1 fruit fly cellular context compared by ENCODE assay signal in the genomic region with DNA sequence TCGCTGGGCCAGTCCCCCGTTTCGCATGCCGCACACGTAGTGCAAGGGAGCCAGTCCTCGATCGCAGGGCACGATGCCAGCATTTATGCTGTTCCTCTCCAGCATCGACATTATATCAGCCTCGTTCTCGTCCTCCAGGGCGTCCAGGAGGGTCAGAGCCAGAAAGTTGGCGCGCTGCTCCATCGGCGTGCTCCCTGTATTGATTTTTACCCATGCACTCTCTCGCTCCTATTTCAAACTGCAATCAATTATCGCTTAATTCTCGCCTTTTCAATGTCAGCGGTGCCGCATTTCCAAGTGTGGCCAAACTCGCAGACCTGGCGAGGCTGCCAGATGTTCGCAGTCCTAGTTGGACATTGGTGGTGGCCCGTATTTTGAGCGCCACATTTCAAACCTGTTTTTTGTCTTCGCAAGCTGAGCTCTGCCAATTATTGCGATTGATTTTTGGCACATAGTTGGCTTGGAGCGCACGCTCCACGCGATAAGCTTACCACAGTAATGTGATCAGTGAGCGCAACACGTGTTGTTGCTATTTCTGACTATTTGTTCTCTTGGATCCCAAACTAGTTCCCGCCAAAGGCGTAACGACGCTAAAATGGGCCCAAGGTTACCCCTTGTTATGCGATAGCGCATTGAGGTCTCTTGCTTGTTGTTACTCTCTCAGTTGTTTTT.
TF ChIP-seq lines count a peak whose summit lies in the region.

TSS of gene CG8679 (minus strand) at position 305 of the 672 bp plus-strand sequence.

TF ChIP-seq in whole organism, embryonic, 481 proteins besides CTCF, POLR2A, EP300 and RAD21 (continued from another document):
- TF ChIP-seq slbo (GFP tag; IDR thresholded peaks at IDR 0.05; lab: Robert Waterston, UW) (no peak), Xrp1 (GFP tag; IDR thresholded peaks at IDR 0.05; lab: Robert Waterston, UW) (no peak), HLH3B (GFP tag; IDR thresholded peaks at IDR 0.05; lab: Robert Waterston, UW) (no peak), CG8765 (GFP tag; IDR thresholded peaks at IDR 0.05; lab: Robert Waterston, UW) (no peak), Elba2 (GFP tag; optimal IDR thresholded peaks at IDR 0.05; lab: Kevin White, UChicago) (peak; percentile 67), ase (GFP tag; IDR thresholded peaks at IDR 0.05; lab: Robert Waterston, UW) (no peak), Dbx (GFP tag; IDR thresholded peaks at IDR 0.05; lab: Robert Waterston, UW) (no peak), Opbp (GFP tag; IDR thresholded peaks at IDR 0.05; lab: Robert Waterston, UW; ENCODE audit: partially characterized antibody) (0 out of 3 replicates have a peak, but pooled peaks have one; percentile 51), CG15269 (tag; optimal IDR thresholded peaks at IDR 0.05; lab: Kevin White, UChicago) (no peak), bigmax (GFP tag; optimal IDR thresholded peaks at IDR 0.05; lab: Kevin White, UChicago) (peak; percentile 42), CG9609 (GFP tag; optimal IDR thresholded peaks at IDR 0.05; lab: Kevin White, UChicago) (no peak), CG12744 (GFP tag; optimal IDR thresholded peaks at IDR 0.05; lab: Kevin White, UChicago) (no peak), pan (optimal IDR thresholded peaks at IDR 0.05; lab: Kevin White, UChicago) (no peak), pan (GFP tag; optimal IDR thresholded peaks at IDR 0.05 in 1 of 2, IDR thresholded peaks at IDR 0.05 in 1 of 2) (no peak), Hmx (GFP tag; optimal IDR thresholded peaks at IDR 0.05; lab: Kevin White, UChicago) (no peak), ac (GFP tag; optimal IDR thresholded peaks at IDR 0.05; lab: Kevin White, UChicago) (no peak), CG17912 (GFP tag; optimal IDR thresholded peaks at IDR 0.05; lab: Kevin White, UChicago) (no peak), CG9437 (GFP tag; optimal IDR thresholded peaks at IDR 0.05; lab: Kevin White, UChicago) (no peak), tx (GFP tag; optimal IDR thresholded peaks at IDR 0.05; lab: Kevin White, UChicago) (no peak), CG12299 (tag; optimal IDR thresholded peaks at IDR 0.05; lab: Kevin White, UChicago) (no peak), CG15479 (GFP tag; optimal IDR thresholded peaks at IDR 0.05; lab: Kevin White, UChicago) (no peak), hth (optimal IDR thresholded peaks at IDR 0.05; lab: Kevin White, UChicago) (no peak), Stat92E (GFP tag; optimal IDR thresholded peaks at IDR 0.05; lab: Kevin White, UChicago) (peak in 1 of 3 experiments; percentile 38), CG3281 (GFP tag; optimal IDR thresholded peaks at IDR 0.05; lab: Kevin White, UChicago) (no peak), Optix (GFP tag; IDR thresholded peaks at IDR 0.05; lab: Robert Waterston, UW) (no peak), CG3407 (GFP tag; optimal IDR thresholded peaks at IDR 0.05; lab: Kevin White, UChicago) (no peak), CG18599 (GFP tag; optimal IDR thresholded peaks at IDR 0.05; lab: Kevin White, UChicago) (peak; percentile 20), org-1 (GFP tag; optimal IDR thresholded peaks at IDR 0.05; lab: Kevin White, UChicago) (peak; percentile 40), CG43689 (GFP tag; IDR thresholded peaks at IDR 0.05; lab: Robert Waterston, UW) (no peak), Lpt (GFP tag; optimal IDR thresholded peaks at IDR 0.05; lab: Kevin White, UChicago) (no peak), gcm (GFP tag; optimal IDR thresholded peaks at IDR 0.05; lab: Kevin White, UChicago) (no peak), E2f2 (GFP tag; IDR thresholded peaks at IDR 0.05; lab: Robert Waterston, UW) (peak; percentile 97), ATbp (GFP tag; optimal IDR thresholded peaks at IDR 0.05; lab: Kevin White, UChicago) (no peak), CG7786 (GFP tag; optimal IDR thresholded peaks at IDR 0.05; lab: Kevin White, UChicago) (no peak), bowl (GFP tag; IDR thresholded peaks at IDR 0.05; lab: Robert Waterston, UW) (no peak), ttk (GFP tag; IDR thresholded peaks at IDR 0.05; lab: Robert Waterston, UW) (no peak), nmo (GFP tag; optimal IDR thresholded peaks at IDR 0.05; lab: Kevin White, UChicago) (peak; percentile 17), fd96Cb (tag; optimal IDR thresholded peaks at IDR 0.05; lab: Kevin White, UChicago) (no peak), CG8359 (GFP tag; optimal IDR thresholded peaks at IDR 0.05; lab: Kevin White, UChicago; ENCODE audit: borderline replicate concordance) (no peak), CG15514 (GFP tag; optimal IDR thresholded peaks at IDR 0.05; lab: Kevin White, UChicago) (peak; percentile 98), sens-2 (GFP tag; IDR thresholded peaks at IDR 0.05; lab: Robert Waterston, UW) (no peak), CG16813 (GFP tag; IDR thresholded peaks at IDR 0.05; lab: Robert Waterston, UW; ENCODE audit: partially characterized antibody) (peak; percentile 34; the same call in 1 of the 3 replicates), CG2875 (GFP tag; optimal IDR thresholded peaks at IDR 0.05; lab: Kevin White, UChicago) (no peak), btn (GFP tag; optimal IDR thresholded peaks at IDR 0.05; lab: Kevin White, UChicago) (no peak), Bgb (GFP tag; IDR thresholded peaks at IDR 0.05; lab: Robert Waterston, UW; ENCODE audit: partially characterized antibody) (peak; percentile 39; the same call in 1 of the 2 replicates), CG17802 (tag; optimal IDR thresholded peaks at IDR 0.05; lab: Kevin White, UChicago) (no peak), GATAe (GFP tag; conservative IDR thresholded peaks at IDR 0.05; lab: Robert Waterston, UW) (no peak), pita (GFP tag; optimal IDR thresholded peaks at IDR 0.05; lab: Kevin White, UChicago) (no peak), CG14860 (GFP tag; IDR thresholded peaks at IDR 0.05; lab: Robert Waterston, UW; ENCODE audit: partially characterized antibody) (no peak), en (GFP tag; optimal IDR thresholded peaks at IDR 0.05; lab: Kevin White, UChicago) (no peak), CG6791 (GFP tag; IDR thresholded peaks at IDR 0.05; lab: Robert Waterston, UW; ENCODE audit: partially characterized antibody) (no peak), CG3838 (GFP tag; optimal IDR thresholded peaks at IDR 0.05; lab: Kevin White, UChicago) (no peak), CG8290 (GFP tag; optimal IDR thresholded peaks at IDR 0.05; lab: Kevin White, UChicago) (peak; percentile 28), CG8290 (tag; optimal IDR thresholded peaks at IDR 0.05; lab: Kevin White, UChicago) (peak in 1 of 2 experiments; percentile 55), CG3726 (GFP tag; IDR thresholded peaks at IDR 0.05; lab: Robert Waterston, UW) (no peak), stc (GFP tag; IDR thresholded peaks at IDR 0.05; lab: Robert Waterston, UW) (no peak), ro (GFP tag; IDR thresholded peaks at IDR 0.05; lab: Robert Waterston, UW) (no peak), CG18764 (GFP tag; optimal IDR thresholded peaks at IDR 0.05; lab: Kevin White, UChicago) (no peak), Taf1 (GFP tag; IDR thresholded peaks at IDR 0.05; lab: Robert Waterston, UW) (no peak), ab (GFP tag; optimal IDR thresholded peaks at IDR 0.05; lab: Kevin White, UChicago) (no peak), Oli (tag; optimal IDR thresholded peaks at IDR 0.05; lab: Kevin White, UChicago) (no peak), CG18476 (GFP tag; optimal IDR thresholded peaks at IDR 0.05; lab: Kevin White, UChicago) (no peak), CG14965 (GFP tag; optimal IDR thresholded peaks at IDR 0.05; lab: Kevin White, UChicago; ENCODE audit: borderline replicate concordance) (no peak), CG2120 (GFP tag; optimal IDR thresholded peaks at IDR 0.05; lab: Kevin White, UChicago) (no peak), esg (GFP tag; conservative IDR thresholded peaks at IDR 0.05; lab: Robert Waterston, UW) (no peak), so (GFP tag; IDR thresholded peaks at IDR 0.05; lab: Robert Waterston, UW) (peak; percentile 76; the same call in 2 of the 3 replicates), CG4820 (GFP tag; optimal IDR thresholded peaks at IDR 0.05; lab: Kevin White, UChicago) (no peak), CG11247 (GFP tag; IDR thresholded peaks at IDR 0.05; lab: Robert Waterston, UW) (no peak), CG1602 (GFP tag; optimal IDR thresholded peaks at IDR 0.05; lab: Kevin White, UChicago) (no peak), B-H2 (GFP tag; optimal IDR thresholded peaks at IDR 0.05; lab: Kevin White, UChicago) (peak; percentile 31), fd64A (GFP tag; optimal IDR thresholded peaks at IDR 0.05; lab: Kevin White, UChicago) (no peak), aop (GFP tag; IDR thresholded peaks at IDR 0.05; lab: Robert Waterston, UW) (no peak), MBD-R2 (GFP tag; IDR thresholded peaks at IDR 0.05; lab: Robert Waterston, UW) (peak; percentile 80), cas (GFP tag; IDR thresholded peaks at IDR 0.05; lab: Robert Waterston, UW) (no peak), danr (GFP tag; IDR thresholded peaks at IDR 0.05; lab: Robert Waterston, UW) (no peak), Kr (GFP tag; optimal IDR thresholded peaks at IDR 0.05; lab: Kevin White, UChicago) (no peak), nom (GFP tag; optimal IDR thresholded peaks at IDR 0.05; lab: Kevin White, UChicago) (peak; percentile 20), disco-r (GFP tag; optimal IDR thresholded peaks at IDR 0.05; lab: Kevin White, UChicago) (no peak), mld (GFP tag; IDR thresholded peaks at IDR 0.05; lab: Robert Waterston, UW; ENCODE audit: partially characterized antibody) (no peak; the same call in 2 of the 3 replicates), Hey (tag; optimal IDR thresholded peaks at IDR 0.05; lab: Kevin White, UChicago) (no peak), lab (GFP tag; optimal IDR thresholded peaks at IDR 0.05; lab: Kevin White, UChicago) (peak; percentile 27), ham (GFP tag; IDR thresholded peaks at IDR 0.05; lab: Robert Waterston, UW) (no peak), kni (GFP tag; optimal IDR thresholded peaks at IDR 0.05; lab: Kevin White, UChicago) (no peak), Deaf1 (tag; optimal IDR thresholded peaks at IDR 0.05; lab: Kevin White, UChicago) (no peak)
